Worm (Caenorhabditis elegans) whole organism, L4 larva: ENCODE measurements around the gene F09E10.5.

Experiments used
- F44E2.7 ChIP-seq: fragments of 200-800 bp; sonication (Bioruptor generic); IDR thresholded peaks from 2 replicates; pipeline ENCODE4 v2.1.2; 2022; ENCODE audit warnings: missing genetic modification characterization, missing compliant biosample characterization
- T20F7.1 ChIP-seq: fragments of 200-800 bp; sonication (Bioruptor generic); optimal IDR thresholded peaks from 2 replicates; lab custom pipeline; 2018; ENCODE audit warnings: mild to moderate bottlenecking, missing genetic modification characterization, missing compliant biosample characterization
- Y5F2A.4 ChIP-seq: fragments of 200-800 bp; sonication (Bioruptor generic); optimal IDR thresholded peaks from 2 replicates; lab custom pipeline; 2018; ENCODE audit warnings: mild to moderate bottlenecking, missing genetic modification characterization, missing compliant biosample characterization
- ZK546.5 ChIP-seq, 2 experiments: sonication (generic microtip); optimal IDR thresholded peaks; 2 replicates each; lab custom pipeline; 2017; ENCODE audit warnings: missing biosample characterization in 2 of 2, missing genetic modification characterization in 2 of 2
- ama-1 ChIP-seq: fragments of 150-350 bp; optimal IDR thresholded peaks from 2 replicates; lab custom pipeline; 2014; ENCODE audit warnings: inconsistent platforms, mixed read lengths
- attf-4 ChIP-seq: sonication (generic microtip); optimal IDR thresholded peaks from 3 replicates; lab custom pipeline; 2017; ENCODE audit warnings: missing biosample characterization, missing genetic modification characterization
- ceh-44 ChIP-seq: fragments of 200-800 bp; sonication (Bioruptor generic); IDR thresholded peaks from 2 replicates; pipeline ENCODE4 v1.3.6; 2022; ENCODE audit warnings: missing genetic modification reagents, missing genetic modification characterization, missing compliant biosample characterization
- ceh-62 ChIP-seq: sonication (generic microtip); optimal IDR thresholded peaks from 2 replicates; lab custom pipeline; 2017; ENCODE audit warnings: missing biosample characterization, missing genetic modification characterization
- ces-1 ChIP-seq: fragments of 150-350 bp; sonication (generic microtip); optimal IDR thresholded peaks from 4 replicates; lab custom pipeline; 2014; ENCODE audit warnings: missing biosample characterization, missing genetic modification reagents, missing genetic modification characterization
- cey-2 ChIP-seq: sonication (generic microtip); optimal IDR thresholded peaks from 3 replicates; lab custom pipeline; 2017; ENCODE audit warnings: missing genetic modification characterization, mild to moderate bottlenecking, missing compliant biosample characterization, antibody characterized with exemption, borderline replicate concordance; ENCODE audit not compliant: insufficient read depth
- daf-19 ChIP-seq: fragments of 200-800 bp; sonication (Bioruptor generic); conservative IDR thresholded peaks from 2 replicates; pipeline ENCODE4 v1.3.6; 2022; ENCODE audit warnings: missing genetic modification characterization, missing compliant biosample characterization
- daf-8 ChIP-seq: fragments of 200-800 bp; sonication (Bioruptor generic); IDR thresholded peaks from 2 replicates; pipeline ENCODE4 v1.3.6; 2022; ENCODE audit warnings: missing genetic modification characterization, missing compliant biosample characterization
- dmd-6 ChIP-seq: fragments of 200-800 bp; sonication (Bioruptor generic); IDR thresholded peaks from 2 replicates; pipeline ENCODE4 v1.3.6; 2022; ENCODE audit warnings: missing genetic modification reagents, missing genetic modification characterization, missing compliant biosample characterization
- dmd-9 ChIP-seq: fragments of 200-800 bp; sonication (Bioruptor generic); IDR thresholded peaks from 2 replicates; pipeline ENCODE4 v1.3.6; 2022; ENCODE audit warnings: missing genetic modification reagents, missing genetic modification characterization, missing compliant biosample characterization
- egl-43 ChIP-seq: fragments of 200-800 bp; sonication (Bioruptor generic); IDR thresholded peaks from 2 replicates; pipeline ENCODE4 v1.3.6; 2022; ENCODE audit warnings: missing genetic modification reagents, missing genetic modification characterization, missing compliant biosample characterization
- fkh-10 ChIP-seq: fragments of 150-350 bp; optimal IDR thresholded peaks from 2 replicates; lab custom pipeline; 2014; ENCODE audit warnings: missing biosample characterization, missing genetic modification reagents, missing genetic modification characterization
- fos-1 ChIP-seq: fragments of 150-350 bp; optimal IDR thresholded peaks from 2 replicates; lab custom pipeline; 2014; ENCODE audit warnings: missing biosample characterization, missing genetic modification characterization
- hif-1 ChIP-seq, 2 experiments: sonication (generic microtip); optimal IDR thresholded peaks; 2 replicates each; lab custom pipeline; 2016 to 2017; ENCODE audit warnings: missing compliant biosample characterization in 2 of 2, missing genetic modification characterization in 2 of 2, missing genetic modification reagents in 2 of 2, missing genotype in 2 of 2, mild to moderate bottlenecking in 1 of 2
- hlh-30 ChIP-seq: sonication (generic microtip); optimal IDR thresholded peaks from 2 replicates; lab custom pipeline; 2017; ENCODE audit warnings: antibody characterized with exemption, mild to moderate bottlenecking, missing genetic modification characterization, missing compliant biosample characterization; ENCODE audit not compliant: insufficient read depth
- jun-1 ChIP-seq: fragments of 150-350 bp; optimal IDR thresholded peaks from 2 replicates; lab custom pipeline; 2014; ENCODE audit warnings: missing biosample characterization, missing genetic modification reagents, missing genetic modification characterization
- lin-29 ChIP-seq: fragments of 200-800 bp; sonication (Bioruptor generic); IDR thresholded peaks from 2 replicates; pipeline ENCODE4 v1.3.6; 2022; ENCODE audit warnings: missing genetic modification reagents, missing genetic modification characterization, missing compliant biosample characterization
- lin-38 ChIP-seq: fragments of 200-800 bp; sonication (Bioruptor generic); IDR thresholded peaks from 2 replicates; pipeline ENCODE4 v1.3.6; 2022; ENCODE audit warnings: missing genetic modification reagents, missing genetic modification characterization, missing compliant biosample characterization
- lir-3 ChIP-seq: sonication (generic microtip); optimal IDR thresholded peaks from 2 replicates; lab custom pipeline; 2016; ENCODE audit warnings: mild to moderate bottlenecking, missing genetic modification characterization, missing compliant biosample characterization
- lsy-2 ChIP-seq, 2 experiments: fragments of 150-350 bp in 1 of 2; sonication (generic microtip) in 1 of 2; optimal IDR thresholded peaks; 2 replicates each; lab custom pipeline; 2014 to 2017; ENCODE audit warnings: missing biosample characterization in 2 of 2, missing genetic modification characterization in 2 of 2
- mdl-1 ChIP-seq, 2 experiments: fragments of 150-350 bp in 1 of 2; sonication (generic microtip) in 1 of 2; optimal IDR thresholded peaks; 2 replicates each; lab custom pipeline; 2014 to 2017; ENCODE audit warnings: missing biosample characterization in 2 of 2, missing genetic modification characterization in 2 of 2
- mep-1 ChIP-seq: fragments of 150-350 bp; sonication (generic microtip); optimal IDR thresholded peaks from 3 replicates; lab custom pipeline; 2014; ENCODE audit warnings: missing biosample characterization, missing genetic modification characterization
- nhr-102 ChIP-seq: sonication (generic microtip); optimal IDR thresholded peaks from 2 replicates; lab custom pipeline; 2016; ENCODE audit warnings: mild to moderate bottlenecking, missing genetic modification characterization, moderate library complexity, missing compliant biosample characterization
- nhr-41 ChIP-seq: fragments of 200-800 bp; sonication (Bioruptor generic); IDR thresholded peaks from 2 replicates; pipeline ENCODE4 v1.3.6; 2022; ENCODE audit warnings: missing genetic modification reagents, missing genetic modification characterization, missing compliant biosample characterization
- nhr-42 ChIP-seq: fragments of 200-800 bp; sonication (Bioruptor generic); IDR thresholded peaks from 2 replicates; pipeline ENCODE4 v1.3.6; 2022; ENCODE audit warnings: missing genetic modification characterization, missing compliant biosample characterization
- nhr-76 ChIP-seq: fragments of 150-350 bp; optimal IDR thresholded peaks from 2 replicates; lab custom pipeline; 2014; ENCODE audit warnings: missing biosample characterization, missing genetic modification characterization
- nhr-77 ChIP-seq: fragments of 150-350 bp; optimal IDR thresholded peaks from 2 replicates; lab custom pipeline; 2014; ENCODE audit warnings: missing biosample characterization, missing genetic modification characterization
- pqm-1 ChIP-seq: sonication (generic microtip); optimal IDR thresholded peaks from 2 replicates; lab custom pipeline; 2017; ENCODE audit warnings: missing biosample characterization, missing genetic modification characterization
- saeg-2 ChIP-seq: fragments of 200-800 bp; sonication (Bioruptor generic); IDR thresholded peaks from 2 replicates; pipeline ENCODE4 v1.3.6; 2022; ENCODE audit warnings: missing genetic modification reagents, missing genetic modification characterization, missing compliant biosample characterization
- set-16 ChIP-seq: fragments of 200-800 bp; sonication (Bioruptor generic); IDR thresholded peaks from 2 replicates; pipeline ENCODE4 v1.3.6; 2022; ENCODE audit warnings: missing genetic modification reagents, missing genetic modification characterization, missing compliant biosample characterization
- snpc-1.2 ChIP-seq: fragments of 200-800 bp; sonication (Bioruptor generic); IDR thresholded peaks from 2 replicates; pipeline ENCODE4 v1.3.6; 2022; ENCODE audit warnings: missing genetic modification reagents, missing genetic modification characterization, missing compliant biosample characterization
- spr-1 ChIP-seq: sonication (generic microtip); optimal IDR thresholded peaks from 2 replicates; lab custom pipeline; 2016; ENCODE audit warnings: mild to moderate bottlenecking, missing genetic modification characterization, missing compliant biosample characterization
- spr-3 ChIP-seq: fragments of 200-800 bp; sonication (Bioruptor generic); optimal IDR thresholded peaks from 2 replicates; lab custom pipeline; 2018; ENCODE audit warnings: mild to moderate bottlenecking, missing genetic modification characterization, missing compliant biosample characterization
- unc-62 ChIP-seq, 3 experiments: fragments of 150-350 bp in 1 of 3; sonication (generic microtip); optimal IDR thresholded peaks in 2 of 3; peaks in 1 of 3; 1 replicate in 1 of 3; 2 replicates in 2 of 3; lab custom pipeline; 2014 to 2017; ENCODE audit warnings: missing biosample characterization in 3 of 3, missing genetic modification characterization in 3 of 3, missing genetic modification reagents in 3 of 3, missing genotype in 1 of 3

F09E10.5 gene

ce11 chrX:1502914-1503313 lies 8.8 kb upstream of the F09E10.5 start:
- no peak for TF ChIP-seq mdl-1 (tag; optimal IDR thresholded peaks at IDR 0.05; lab: Kevin White, UChicago)
- 0 out of 2 replicates have a peak, but pooled peaks have one; percentile 50 for TF ChIP-seq egl-43
- TF ChIP-seq set-16: peak; percentile 61
- TF ChIP-seq lin-38 (GFP tag; lab: Robert Waterston, UW): no peak

- TF ChIP-seq spr-3 (GFP tag; lab: Kevin White, UChicago) (no peak), fos-1 (no peak), spr-1 (no peak), unc-62 (GFP tag; optimal IDR thresholded peaks at IDR 0.05 in 1 of 2; lab: Kevin White, UChicago) (peak in 1 of 2 experiments; percentile 48), unc-62 (tag; optimal IDR thresholded peaks at IDR 0.05; lab: Kevin White, UChicago) (no peak), nhr-102 (tag; lab: Kevin White, UChicago) (no peak)
These were observed 8.3 kb upstream of the F09E10.5 start, which contains the start of gene F09E10.1 for ce11 chrX:1502490-1502889. TSS of gene F09E10.1 (plus strand) at chrX:1502790.

- TF ChIP-seq fkh-10 (GFP tag; lab: Kevin White, UChicago): no peak
- TF ChIP-seq mep-1 (tag; lab: Kevin White, UChicago): no peak
- no peak for TF ChIP-seq nhr-41
- TF ChIP-seq cey-2 (tag; lab: Kevin White, UChicago): no peak
- no peak for TF ChIP-seq ceh-62
- TF ChIP-seq pqm-1 (tag; lab: Kevin White, UChicago): no peak
- no peak for TF ChIP-seq lsy-2 (tag; optimal IDR thresholded peaks at IDR 0.05; lab: Kevin White, UChicago)
- TF ChIP-seq hlh-30 (tag; lab: Kevin White, UChicago): no peak
- TF ChIP-seq set-16: no peak
- TF ChIP-seq dmd-6: no peak
- no peak for TF ChIP-seq T20F7.1 (GFP tag; lab: Kevin White, UChicago)
- no peak for TF ChIP-seq ama-1 (lab: Kevin White, UChicago)
- no peak for TF ChIP-seq F44E2.7 (GFP tag; lab: Robert Waterston, UW)
- TF ChIP-seq nhr-42 (GFP tag; lab: Robert Waterston, UW): no peak
These were observed 7.6 kb upstream of the F09E10.5 start, which contains the start of gene F09E10.7 for ce11 chrX:1501752-1502151. TSS of gene F09E10.7 (minus strand) at chrX:1501852.

ce11 chrX:1499499-1499898 lies 5.3 kb upstream of the F09E10.5 start:
- TF ChIP-seq ZK546.5 (tag; optimal IDR thresholded peaks at IDR 0.05; lab: Kevin White, UChicago) (no peak), jun-1 (tag; lab: Kevin White, UChicago) (no peak), daf-8 (GFP tag; lab: Robert Waterston, UW) (no peak)

- TF ChIP-seq spr-3 (GFP tag; lab: Kevin White, UChicago) (no peak), attf-4 (tag; lab: Kevin White, UChicago) (no peak), nhr-76 (tag; lab: Kevin White, UChicago) (no peak), hlh-30 (tag; lab: Kevin White, UChicago) (no peak), ces-1 (GFP tag; lab: Kevin White, UChicago) (no peak), mep-1 (tag; lab: Kevin White, UChicago) (no peak), daf-19 (GFP tag; lab: Robert Waterston, UW) (no peak), nhr-77 (tag; lab: Kevin White, UChicago) (no peak), dmd-9 (GFP tag; lab: Robert Waterston, UW) (no peak), ceh-44 (GFP tag; lab: Robert Waterston, UW) (no peak), Y5F2A.4 (no peak), snpc-1.2 (GFP tag; lab: Robert Waterston, UW) (no peak), daf-8 (GFP tag; lab: Robert Waterston, UW) (no peak), nhr-41 (no peak), saeg-2 (GFP tag; lab: Robert Waterston, UW) (no peak), lir-3 (no peak), set-16 (no peak), hif-1 (tag; optimal IDR thresholded peaks at IDR 0.05; lab: Kevin White, UChicago) (no peak), lin-29 (GFP tag; lab: Robert Waterston, UW) (no peak), ZK546.5 (tag; optimal IDR thresholded peaks at IDR 0.05; lab: Kevin White, UChicago) (no peak)
These were observed 3.4 kb upstream of the F09E10.5 start, which contains the start of gene F09E10.6 for ce11 chrX:1497581-1497980. TSS of gene F09E10.6 (minus strand) at chrX:1497681.
